Fruit fly (Drosophila melanogaster) whole organism, embryonic: Measurements from ENCODE around the gene E2f1.

ENCODE experiments used
- Adf1 ChIP-seq: fragments of 200-800 bp; sonication (Bioruptor generic); IDR thresholded peaks from 2 replicates; pipeline ENCODE4 v1.3.6; 2022; ENCODE audit warnings: missing biosample characterization, missing genetic modification characterization
- Blimp-1 ChIP-seq: fragments of 200-800 bp; sonication (Bioruptor generic); optimal IDR thresholded peaks from 3 replicates; lab custom pipeline; 2018; ENCODE audit warnings: missing biosample characterization, missing genetic modification characterization, mild to moderate bottlenecking, moderate library complexity, missing genetic modification reagents
- CG12104 ChIP-seq: fragments of 200-800 bp; sonication (Bioruptor generic); optimal IDR thresholded peaks from 3 replicates; lab custom pipeline; 2016; ENCODE audit warnings: missing biosample characterization, missing genetic modification characterization
- CG14050 ChIP-seq: fragments of 200-800 bp; sonication (Bioruptor generic); IDR thresholded peaks from 3 replicates; pipeline ENCODE4 v1.3.6; 2022; ENCODE audit warnings: missing biosample characterization, missing genetic modification characterization
- CG14860 ChIP-seq: fragments of 200-800 bp; sonication (Bioruptor generic); IDR thresholded peaks from 3 replicates; pipeline ENCODE4 v1.3.6; 2022; ENCODE audit warnings: missing biosample characterization, missing genetic modification characterization; ENCODE audit not compliant: partially characterized antibody
- CG15011 ChIP-seq: fragments of 200-800 bp; sonication (Bioruptor generic); optimal IDR thresholded peaks from 3 replicates; lab custom pipeline; 2018; ENCODE audit warnings: missing biosample characterization, mild to moderate bottlenecking, missing genetic modification characterization
- CG15479 ChIP-seq: fragments of 200-800 bp; sonication (Bioruptor generic); optimal IDR thresholded peaks from 3 replicates; lab custom pipeline; 2019; ENCODE audit warnings: missing biosample characterization, mild to moderate bottlenecking, missing genetic modification characterization, moderate library complexity
- CG15514 ChIP-seq: fragments of 200-800 bp; sonication (Bioruptor generic); optimal IDR thresholded peaks from 3 replicates; lab custom pipeline; 2017; ENCODE audit warnings: missing biosample characterization, missing genetic modification characterization, mild to moderate bottlenecking, moderate library complexity, missing genetic modification reagents
- CG17385 ChIP-seq: fragments of 200-800 bp; sonication (Bioruptor generic); optimal IDR thresholded peaks from 3 replicates; lab custom pipeline; 2018; ENCODE audit warnings: missing biosample characterization, mild to moderate bottlenecking, missing genetic modification characterization
- CG17912 ChIP-seq: fragments of 200-800 bp; sonication (Bioruptor generic); optimal IDR thresholded peaks from 2 replicates; lab custom pipeline; 2018; ENCODE audit warnings: missing biosample characterization, mild to moderate bottlenecking, missing genetic modification characterization
- CG31388 ChIP-seq: fragments of 200-800 bp; sonication (Bioruptor generic); optimal IDR thresholded peaks from 2 replicates; lab custom pipeline; 2016; ENCODE audit warnings: missing biosample characterization, missing genetic modification characterization
- CG3163 ChIP-seq: fragments of 200-800 bp; sonication (Bioruptor generic); optimal IDR thresholded peaks from 3 replicates; lab custom pipeline; 2016; ENCODE audit warnings: missing biosample characterization, missing genetic modification characterization
- CG5180 ChIP-seq: fragments of 200-800 bp; sonication (Bioruptor generic); optimal IDR thresholded peaks from 3 replicates; lab custom pipeline; 2017; ENCODE audit warnings: missing biosample characterization, missing genetic modification characterization, mild to moderate bottlenecking, moderate library complexity, missing genetic modification reagents
- CG6654 ChIP-seq: fragments of 200-800 bp; sonication (Bioruptor generic); optimal IDR thresholded peaks from 2 replicates; lab custom pipeline; 2017; ENCODE audit warnings: missing biosample characterization, mild to moderate bottlenecking, missing genetic modification characterization
- CG8924 ChIP-seq: fragments of 200-800 bp; optimal IDR thresholded peaks from 3 replicates; lab custom pipeline; 2019; ENCODE audit warnings: missing biosample characterization, mild to moderate bottlenecking, missing genetic modification characterization, moderate library complexity
- CG9609 ChIP-seq: fragments of 200-800 bp; sonication (Bioruptor generic); optimal IDR thresholded peaks from 3 replicates; lab custom pipeline; 2016; ENCODE audit warnings: missing biosample characterization, missing genetic modification characterization
- CG9817 ChIP-seq: fragments of 200-800 bp; sonication (Bioruptor generic); optimal IDR thresholded peaks from 2 replicates; lab custom pipeline; 2018; ENCODE audit warnings: missing biosample characterization, mild to moderate bottlenecking, missing genetic modification characterization, moderate library complexity
- Deaf1 ChIP-seq: fragments of 200-800 bp; optimal IDR thresholded peaks from 3 replicates; lab custom pipeline; 2019; ENCODE audit warnings: missing biosample characterization, mild to moderate bottlenecking, missing genetic modification characterization, moderate library complexity
- Dp ChIP-seq: fragments of 200-800 bp; sonication (Bioruptor generic); optimal IDR thresholded peaks from 2 replicates; lab custom pipeline; 2018; ENCODE audit warnings: missing biosample characterization, mild to moderate bottlenecking, missing genetic modification characterization, moderate library complexity
- Gsc ChIP-seq: fragments of 200-800 bp; sonication (Bioruptor generic); IDR thresholded peaks from 2 replicates; pipeline ENCODE4 v1.3.6; 2022; ENCODE audit warnings: missing biosample characterization, missing genetic modification characterization
- Hr3 ChIP-seq: fragments of 200-800 bp; sonication (Bioruptor generic); optimal IDR thresholded peaks from 3 replicates; lab custom pipeline; 2016; ENCODE audit warnings: missing biosample characterization, missing genetic modification characterization
- MESR4 ChIP-seq: fragments of 200-800 bp; sonication (Bioruptor generic); optimal IDR thresholded peaks from 2 replicates; lab custom pipeline; 2018; ENCODE audit warnings: missing biosample characterization, mild to moderate bottlenecking, missing genetic modification characterization, moderate library complexity
- Med ChIP-seq: fragments of 200-800 bp; sonication (Bioruptor generic); peaks from one replicate; lab custom pipeline; 2016; ENCODE audit warnings: missing biosample characterization, missing genetic modification characterization, mild to moderate bottlenecking, inconsistent platforms, moderate library complexity
- Nf-YA ChIP-seq: fragments of 200-800 bp; sonication (Bioruptor generic); IDR thresholded peaks from 2 replicates; pipeline ENCODE4 v1.3.6; 2022; ENCODE audit warnings: missing biosample characterization, missing genetic modification characterization
- Pdp1 ChIP-seq, 2 experiments: fragments of 200-800 bp; sonication (Bioruptor generic); optimal IDR thresholded peaks; 3 replicates each; lab custom pipeline; 2016; ENCODE audit warnings: missing biosample characterization in 2 of 2, missing genetic modification characterization in 2 of 2, mild to moderate bottlenecking in 1 of 2, moderate library complexity in 1 of 2
- Stat92E ChIP-seq, 3 experiments: fragments of >200 bp in 2 of 3; fragments of 200-800 bp in 1 of 3; sonication (Bioruptor generic) in 1 of 3; optimal IDR thresholded peaks; 2 replicates each; lab custom pipeline; 2017 to 2019; ENCODE audit warnings: missing biosample characterization in 3 of 3, missing genetic modification characterization in 3 of 3, mild to moderate bottlenecking in 1 of 3, moderate library complexity in 1 of 3
- crp ChIP-seq, 2 experiments: fragments of 200-800 bp; sonication (Bioruptor generic); optimal IDR thresholded peaks; 2 replicates in 1 of 2; 3 replicates in 1 of 2; lab custom pipeline; 2017; ENCODE audit warnings: missing biosample characterization in 2 of 2, missing genetic modification characterization in 2 of 2, mild to moderate bottlenecking in 1 of 2, moderate library complexity in 1 of 2
- eve ChIP-seq, 2 experiments: fragments of >200 bp; optimal IDR thresholded peaks; 2 replicates each; lab custom pipeline; 2017; ENCODE audit warnings: missing biosample characterization in 2 of 2, missing genetic modification characterization in 2 of 2
- fd64A ChIP-seq: fragments of 200-800 bp; sonication (Bioruptor generic); optimal IDR thresholded peaks from 3 replicates; lab custom pipeline; 2018; ENCODE audit warnings: missing biosample characterization, mild to moderate bottlenecking, missing genetic modification characterization
- gfzf ChIP-seq: fragments of 200-800 bp; sonication (Bioruptor generic); optimal IDR thresholded peaks from 2 replicates; lab custom pipeline; 2016; ENCODE audit warnings: missing biosample characterization, mild to moderate bottlenecking, missing genetic modification characterization, moderate library complexity
- jing ChIP-seq: fragments of 200-800 bp; sonication (Bioruptor generic); optimal IDR thresholded peaks from 2 replicates; lab custom pipeline; 2018; ENCODE audit warnings: missing biosample characterization, mild to moderate bottlenecking, missing genetic modification characterization
- kay ChIP-seq: fragments of 200-800 bp; sonication (Bioruptor generic); optimal IDR thresholded peaks from 2 replicates; lab custom pipeline; 2016; ENCODE audit warnings: missing biosample characterization, missing genetic modification characterization
- lab ChIP-seq: fragments of 200-800 bp; sonication (Bioruptor generic); optimal IDR thresholded peaks from 3 replicates; lab custom pipeline; 2017; ENCODE audit warnings: missing biosample characterization, missing genetic modification characterization, mild to moderate bottlenecking, moderate library complexity, missing genetic modification reagents
- nau ChIP-seq: fragments of 200-800 bp; sonication (Bioruptor generic); optimal IDR thresholded peaks from 3 replicates; lab custom pipeline; 2017; ENCODE audit warnings: missing biosample characterization, mild to moderate bottlenecking, missing genetic modification characterization, missing genetic modification reagents
- nerfin-2 ChIP-seq: fragments of 200-800 bp; sonication (Bioruptor generic); IDR thresholded peaks from 2 replicates; pipeline ENCODE4 v1.3.6; 2022; ENCODE audit warnings: missing biosample characterization, missing genetic modification characterization; ENCODE audit not compliant: partially characterized antibody
- nom ChIP-seq: fragments of 200-800 bp; sonication (Bioruptor generic); optimal IDR thresholded peaks from 2 replicates; lab custom pipeline; 2017; ENCODE audit warnings: missing biosample characterization, missing genetic modification characterization, mild to moderate bottlenecking, moderate library complexity, missing genetic modification reagents
- phol ChIP-seq: fragments of 200-800 bp; sonication (Bioruptor generic); optimal IDR thresholded peaks from 3 replicates; lab custom pipeline; 2018; ENCODE audit warnings: missing biosample characterization, mild to moderate bottlenecking, missing genetic modification characterization, moderate library complexity
- prd ChIP-seq, 3 experiments: fragments of >200 bp in 2 of 3; fragments of 200-800 bp in 1 of 3; sonication (Bioruptor generic) in 1 of 3; optimal IDR thresholded peaks in 2 of 3; IDR thresholded peaks in 1 of 3; 2 replicates in 2 of 3; 3 replicates in 1 of 3; pipeline versions ENCODE4 v1.3.6 to Lab custom; 2017 to 2022; ENCODE audit warnings: missing biosample characterization in 1 of 3, missing genetic modification characterization in 1 of 3
- pros ChIP-seq: fragments of 200-800 bp; sonication (Bioruptor generic); optimal IDR thresholded peaks from 3 replicates; lab custom pipeline; 2019; ENCODE audit warnings: missing biosample characterization, mild to moderate bottlenecking, missing genetic modification characterization, moderate library complexity
- pum ChIP-seq: fragments of 200-800 bp; sonication (Bioruptor generic); optimal IDR thresholded peaks from 2 replicates; lab custom pipeline; 2016; ENCODE audit warnings: missing biosample characterization, missing genetic modification characterization
- rib ChIP-seq: fragments of 200-800 bp; sonication (Bioruptor generic); IDR thresholded peaks from 2 replicates; pipeline ENCODE4 v1.3.6; 2022; ENCODE audit warnings: missing biosample characterization, missing genetic modification characterization
- sens ChIP-seq: fragments of 200-800 bp; sonication (Bioruptor generic); peaks from one replicate; lab custom pipeline; 2016; ENCODE audit warnings: missing biosample characterization, missing genetic modification characterization
- slbo ChIP-seq: fragments of 200-800 bp; sonication (Bioruptor generic); IDR thresholded peaks from 2 replicates; pipeline ENCODE4 v1.3.6; 2022; ENCODE audit warnings: missing biosample characterization, missing genetic modification characterization
- sqz ChIP-seq: fragments of 200-800 bp; sonication (Bioruptor generic); optimal IDR thresholded peaks from 3 replicates; lab custom pipeline; 2018; ENCODE audit warnings: missing biosample characterization, mild to moderate bottlenecking, missing genetic modification characterization
- yki ChIP-seq: fragments of >200 bp; optimal IDR thresholded peaks from 3 replicates; lab custom pipeline; 2018
- zen ChIP-seq: fragments of 200-800 bp; sonication (Bioruptor generic); optimal IDR thresholded peaks from 3 replicates; lab custom pipeline; 2018; ENCODE audit warnings: missing biosample characterization, mild to moderate bottlenecking, missing genetic modification characterization, moderate library complexity

Gene E2f1

DNA sequence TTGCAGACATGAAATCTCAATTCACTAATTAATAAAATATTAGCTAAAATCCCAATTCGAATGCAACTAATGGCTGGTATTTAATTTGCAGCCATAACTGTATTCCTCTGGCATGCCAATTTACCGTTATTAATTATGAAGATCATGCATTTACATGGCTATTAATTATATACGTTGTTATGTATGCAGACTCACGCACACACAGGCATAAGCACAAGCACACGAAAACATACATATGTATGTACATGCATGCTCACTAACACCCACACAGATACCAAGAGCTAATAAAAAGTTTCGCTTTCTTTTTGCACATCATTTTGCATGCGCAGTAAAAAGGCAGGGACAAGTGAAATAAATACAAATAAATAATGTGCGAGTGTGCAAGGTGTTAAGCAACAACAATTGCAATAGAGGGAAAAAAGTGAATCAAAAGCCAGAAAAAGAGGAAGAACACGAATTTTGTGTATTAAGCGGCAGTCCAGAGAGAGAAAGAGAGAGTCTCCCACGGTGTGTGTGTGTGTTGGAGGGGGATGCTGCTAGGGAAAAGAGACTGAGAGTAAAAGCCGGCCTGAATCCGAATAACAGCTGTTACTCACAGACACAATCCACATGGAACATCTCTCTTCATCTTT is 30.3 kb downstream of the E2f1 start (continued):
- peak; percentile 38 for TF ChIP-seq pros (GFP tag; lab: Kevin White, UChicago)
- no peak for TF ChIP-seq Gsc (GFP tag; lab: Robert Waterston, UW)
- peak; percentile 22 for TF ChIP-seq CG3163 (GFP tag; lab: Kevin White, UChicago)
- TF ChIP-seq prd (optimal IDR thresholded peaks at IDR 0.05; lab: Kevin White, UChicago) = no peak
- TF ChIP-seq prd (GFP tag; IDR thresholded peaks at IDR 0.05; lab: Robert Waterston, UW) = no peak
- TF ChIP-seq MESR4 = no peak
- TF ChIP-seq fd64A = no peak
- TF ChIP-seq CG31388 (GFP tag; lab: Kevin White, UChicago) = no peak
- TF ChIP-seq gfzf = no peak
- TF ChIP-seq Stat92E (GFP tag; optimal IDR thresholded peaks at IDR 0.05; lab: Kevin White, UChicago) = peak in 1 of 3 experiments; percentile 75
- TF ChIP-seq Med (GFP tag; lab: Kevin White, UChicago) = peak; percentile 23
- TF ChIP-seq CG17385 = peak; percentile 89
- peak; percentile 24 for TF ChIP-seq yki (lab: Kevin White, UChicago)
- TF ChIP-seq phol (tag; lab: Kevin White, UChicago) = no peak
- TF ChIP-seq sqz (GFP tag; lab: Kevin White, UChicago) = no peak
- no peak for TF ChIP-seq nau (GFP tag; lab: Kevin White, UChicago)
- peak; percentile 85 for TF ChIP-seq sens
- no peak for TF ChIP-seq Nf-YA (GFP tag; lab: Robert Waterston, UW)
- TF ChIP-seq CG17912 (GFP tag; lab: Kevin White, UChicago) = no peak
- peak; percentile 77 for TF ChIP-seq Blimp-1
- TF ChIP-seq nerfin-2 (GFP tag; lab: Robert Waterston, UW) = no peak
- no peak for TF ChIP-seq CG15011 (GFP tag; lab: Kevin White, UChicago)
- TF ChIP-seq zen (tag; lab: Kevin White, UChicago) = peak; percentile 5
- TF ChIP-seq nom = peak; percentile 67
- TF ChIP-seq pum (GFP tag; lab: Kevin White, UChicago) = no peak
- peak in 1 of 2 experiments; percentile 45 for TF ChIP-seq eve (GFP tag; optimal IDR thresholded peaks at IDR 0.05; lab: Kevin White, UChicago)
- no peak for TF ChIP-seq CG15514 (GFP tag; lab: Kevin White, UChicago)
- TF ChIP-seq rib (GFP tag; lab: Robert Waterston, UW) = no peak
- TF ChIP-seq jing (GFP tag; lab: Kevin White, UChicago) = no peak
- no peak for TF ChIP-seq slbo
- no peak for TF ChIP-seq CG9817 (tag; lab: Kevin White, UChicago)
- TF ChIP-seq Adf1 (GFP tag; lab: Robert Waterston, UW) = no peak
- no peak for TF ChIP-seq CG6654 (GFP tag; lab: Kevin White, UChicago)
- TF ChIP-seq lab = no peak
- no peak for TF ChIP-seq CG14860 (GFP tag; lab: Robert Waterston, UW)
- no peak for TF ChIP-seq Hr3
- peak; percentile 3 for TF ChIP-seq CG8924 (tag; lab: Kevin White, UChicago)
- peak in 1 of 2 experiments; percentile 58 for TF ChIP-seq crp (GFP tag; optimal IDR thresholded peaks at IDR 0.05; lab: Kevin White, UChicago)
- TF ChIP-seq CG9609 (GFP tag; lab: Kevin White, UChicago) = no peak
- TF ChIP-seq CG12104 (GFP tag; lab: Kevin White, UChicago) = no peak
- peak; percentile 36 for TF ChIP-seq CG15479 (GFP tag; lab: Kevin White, UChicago)
- no peak for TF ChIP-seq CG14050 (GFP tag; lab: Robert Waterston, UW)
- TF ChIP-seq Deaf1 (tag; lab: Kevin White, UChicago) = no peak
- TF ChIP-seq kay = no peak
- TF ChIP-seq Pdp1 (GFP tag; optimal IDR thresholded peaks at IDR 0.05; lab: Kevin White, UChicago) = peak in 1 of 2 experiments; percentile 54
- peak; percentile 4 for TF ChIP-seq CG5180 (GFP tag; lab: Kevin White, UChicago)
- TF ChIP-seq Dp (GFP tag; lab: Kevin White, UChicago) = no peak
